Fruit fly (Drosophila melanogaster) whole organism, pupa: ENCODE data around the gene CG12502.

Experiments
- CG10348 ChIP-seq: fragments of 200-800 bp; sonication (Bioruptor generic); IDR thresholded peaks from 2 replicates; pipeline ENCODE4 v1.3.6; 2022; ENCODE audit warnings: missing biosample characterization, missing genetic modification characterization
- CG12605 ChIP-seq: fragments of 200-800 bp; sonication (Bioruptor generic); IDR thresholded peaks from 2 replicates; pipeline ENCODE4 v1.3.6; 2022; ENCODE audit warnings: missing biosample characterization, missing genetic modification characterization
- CG13204 ChIP-seq: fragments of 200-800 bp; sonication (Bioruptor generic); optimal IDR thresholded peaks from 2 replicates; lab custom pipeline; 2018; ENCODE audit warnings: missing biosample characterization, mild to moderate bottlenecking, missing genetic modification characterization, moderate library complexity
- CG14655 ChIP-seq: fragments of 200-800 bp; sonication (Bioruptor generic); optimal IDR thresholded peaks from 3 replicates; lab custom pipeline; 2017; ENCODE audit warnings: mild to moderate bottlenecking, missing biosample characterization, missing genetic modification reagents, missing genetic modification characterization
- CG15710 ChIP-seq: fragments of 200-800 bp; sonication (Bioruptor generic); optimal IDR thresholded peaks from 2 replicates; lab custom pipeline; 2018; ENCODE audit warnings: missing biosample characterization, mild to moderate bottlenecking, missing genetic modification characterization, moderate library complexity
- CG17806 ChIP-seq: fragments of 200-800 bp; sonication (Bioruptor generic); optimal IDR thresholded peaks from 2 replicates; lab custom pipeline; 2018; ENCODE audit warnings: missing biosample characterization, mild to moderate bottlenecking, missing genetic modification characterization, moderate library complexity
- CG32121 ChIP-seq: fragments of 200-800 bp; sonication (Bioruptor generic); IDR thresholded peaks from 2 replicates; pipeline ENCODE4 v1.3.6; 2022; ENCODE audit warnings: missing biosample characterization, missing genetic modification characterization
- CG34367 ChIP-seq: fragments of 200-800 bp; sonication (Bioruptor generic); optimal IDR thresholded peaks from 2 replicates; lab custom pipeline; 2018; ENCODE audit warnings: missing biosample characterization, mild to moderate bottlenecking, missing genetic modification characterization
- CG4496 ChIP-seq: fragments of 200-800 bp; sonication (Bioruptor generic); IDR thresholded peaks from 3 replicates; pipeline ENCODE4 v1.3.6; 2022; ENCODE audit warnings: missing biosample characterization, missing genetic modification characterization
- CG8159 ChIP-seq: fragments of 200-800 bp; sonication (Bioruptor generic); optimal IDR thresholded peaks from 3 replicates; lab custom pipeline; 2018; ENCODE audit warnings: missing biosample characterization, mild to moderate bottlenecking, missing genetic modification characterization, moderate library complexity
- CG8301 ChIP-seq: fragments of 200-800 bp; sonication (Bioruptor generic); optimal IDR thresholded peaks from 2 replicates; lab custom pipeline; 2018; ENCODE audit warnings: missing biosample characterization, mild to moderate bottlenecking, missing genetic modification characterization
- CG9948 ChIP-seq: fragments of 200-800 bp; sonication (Bioruptor generic); optimal IDR thresholded peaks from 2 replicates; lab custom pipeline; 2018; ENCODE audit warnings: missing biosample characterization, mild to moderate bottlenecking, missing genetic modification characterization, moderate library complexity
- D1 ChIP-seq: fragments of 200-800 bp; sonication (Bioruptor generic); optimal IDR thresholded peaks from 2 replicates; lab custom pipeline; 2018; ENCODE audit warnings: missing biosample characterization, mild to moderate bottlenecking, missing genetic modification characterization, moderate library complexity
- EcR ChIP-seq: fragments of 200-800 bp; sonication (Bioruptor generic); optimal IDR thresholded peaks from 3 replicates; lab custom pipeline; 2019; ENCODE audit warnings: missing biosample characterization, missing genetic modification characterization, mild to moderate bottlenecking, moderate library complexity, missing genetic modification reagents
- Ets98B ChIP-seq: fragments of 200-800 bp; sonication (Bioruptor generic); IDR thresholded peaks from 2 replicates; pipeline ENCODE4 v1.3.6; 2022; ENCODE audit warnings: missing biosample characterization, missing genetic modification characterization
- Pif1A ChIP-seq: fragments of 200-800 bp; sonication (Bioruptor generic); optimal IDR thresholded peaks from 3 replicates; lab custom pipeline; 2016; ENCODE audit warnings: missing biosample characterization, missing genetic modification characterization
- Pif1B ChIP-seq: fragments of 200-800 bp; sonication (Bioruptor generic); optimal IDR thresholded peaks from 3 replicates; lab custom pipeline; 2016; ENCODE audit warnings: missing biosample characterization, missing genetic modification characterization
- Snoo ChIP-seq: fragments of 200-800 bp; sonication (Bioruptor generic); optimal IDR thresholded peaks from 3 replicates; lab custom pipeline; 2017; ENCODE audit warnings: missing biosample characterization, mild to moderate bottlenecking, missing genetic modification characterization, inconsistent platforms
- fd96Ca ChIP-seq: fragments of 200-800 bp; sonication (Bioruptor generic); IDR thresholded peaks from 3 replicates; pipeline ENCODE4 v1.3.6; 2022; ENCODE audit warnings: missing biosample characterization, missing genetic modification characterization
- gl ChIP-seq: fragments of 200-800 bp; sonication (Bioruptor generic); optimal IDR thresholded peaks from 2 replicates; lab custom pipeline; 2018; ENCODE audit warnings: missing biosample characterization, mild to moderate bottlenecking, missing genetic modification characterization
- rn ChIP-seq: fragments of 200-800 bp; sonication (Bioruptor generic); IDR thresholded peaks from 2 replicates; pipeline ENCODE4 v1.3.6; 2022; ENCODE audit warnings: missing biosample characterization, missing genetic modification characterization

The CG12502 gene

DNA sequence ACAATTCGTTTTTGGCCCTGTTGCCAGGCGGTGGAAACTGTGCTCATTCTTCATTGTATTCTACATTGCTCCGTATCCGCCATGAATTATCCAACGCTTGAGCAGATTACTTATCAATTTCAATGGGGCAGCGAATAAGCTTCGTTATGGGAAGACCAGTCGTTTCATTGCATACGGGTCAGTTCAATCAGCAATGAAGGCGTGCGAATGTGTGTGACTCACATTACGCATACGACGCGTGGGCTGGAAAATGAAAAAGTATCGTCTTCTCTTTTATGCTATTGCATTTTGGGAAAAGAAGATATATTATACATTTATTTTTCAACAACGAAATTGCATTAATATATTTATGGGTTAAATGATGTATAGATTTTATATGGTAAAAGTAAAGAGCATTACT is 19.8 kb downstream of the CG12502 start:
- TF ChIP-seq Ets98B (GFP tag; lab: Robert Waterston, UW) (no peak), Pif1B (GFP tag; lab: Kevin White, UChicago) (no peak), EcR (no peak), CG8159 (tag; lab: Kevin White, UChicago) (no peak), Pif1A (GFP tag; lab: Kevin White, UChicago) (no peak), fd96Ca (GFP tag; lab: Robert Waterston, UW) (no peak), CG14655 (no peak), CG34367 (tag; lab: Kevin White, UChicago) (no peak), gl (tag; lab: Kevin White, UChicago) (no peak), CG17806 (tag; lab: Kevin White, UChicago) (no peak), CG10348 (GFP tag; lab: Robert Waterston, UW) (no peak), CG8301 (tag; lab: Kevin White, UChicago) (no peak), CG15710 (no peak), CG13204 (GFP tag; lab: Kevin White, UChicago) (no peak)

DNA sequence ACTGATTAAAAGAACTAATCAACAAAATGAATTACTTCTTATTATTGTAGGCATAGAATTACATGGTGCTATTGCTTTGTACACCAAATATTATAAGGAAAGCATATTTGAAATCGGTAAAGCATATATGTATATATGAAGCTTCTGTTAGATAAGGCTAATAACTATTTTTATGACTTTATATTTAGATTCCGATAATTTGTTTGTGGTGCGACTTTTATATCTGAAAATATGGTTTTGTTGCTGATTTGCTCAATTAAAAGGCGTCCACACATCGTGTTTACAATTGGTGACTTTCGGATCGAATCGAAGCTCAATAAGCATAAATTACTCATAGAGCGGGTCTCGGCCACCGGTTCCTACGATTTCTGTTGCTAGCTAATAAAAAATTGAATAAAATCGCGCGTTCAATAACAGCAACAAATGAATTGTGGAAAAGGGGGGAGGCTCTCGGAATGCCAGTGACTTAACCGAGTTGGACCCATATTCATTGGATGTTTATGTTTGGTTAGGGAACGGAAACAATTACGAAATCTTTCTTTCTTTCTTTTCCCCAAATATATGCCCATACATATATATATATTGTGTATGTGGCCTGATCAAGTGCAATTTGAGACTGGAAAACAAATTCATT is 20.5 kb downstream of the CG12502 start:
- no peak for TF ChIP-seq CG4496

DNA sequence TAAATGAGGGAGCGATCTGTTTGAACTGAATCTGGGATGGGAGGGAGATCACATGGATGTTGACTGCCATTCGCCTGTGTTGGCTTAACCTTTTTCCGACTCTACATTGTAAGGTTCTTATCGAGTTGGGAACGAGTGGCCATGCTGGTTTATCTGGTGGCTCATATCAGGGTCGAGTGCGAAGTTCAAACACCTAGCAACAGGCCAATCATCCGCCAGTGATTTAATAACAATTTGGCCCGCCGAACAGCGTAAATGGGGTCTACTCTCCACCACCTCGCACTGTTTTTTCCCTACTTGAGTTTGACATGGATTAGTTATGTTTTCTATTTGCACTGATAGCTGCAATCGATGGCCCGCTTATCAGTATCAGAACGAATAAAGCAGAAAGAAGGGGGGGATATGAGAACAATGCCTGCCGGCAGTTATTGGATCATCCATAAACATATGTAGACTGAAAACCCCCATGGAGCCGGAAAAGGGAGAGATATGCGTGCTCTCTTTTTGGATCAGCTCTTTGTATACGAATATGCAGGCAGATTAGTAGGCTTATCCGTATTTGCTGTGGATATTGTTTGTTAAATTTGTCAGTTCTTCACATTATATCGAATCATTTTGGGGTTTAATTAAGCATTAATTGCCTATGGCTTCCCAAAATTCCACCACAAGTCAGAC is 22.4 kb downstream of the CG12502 start:
- TF ChIP-seq fd96Ca (GFP tag; lab: Robert Waterston, UW) (no peak), CG8159 (tag; lab: Kevin White, UChicago) (no peak), EcR (peak; percentile 55)

DNA sequence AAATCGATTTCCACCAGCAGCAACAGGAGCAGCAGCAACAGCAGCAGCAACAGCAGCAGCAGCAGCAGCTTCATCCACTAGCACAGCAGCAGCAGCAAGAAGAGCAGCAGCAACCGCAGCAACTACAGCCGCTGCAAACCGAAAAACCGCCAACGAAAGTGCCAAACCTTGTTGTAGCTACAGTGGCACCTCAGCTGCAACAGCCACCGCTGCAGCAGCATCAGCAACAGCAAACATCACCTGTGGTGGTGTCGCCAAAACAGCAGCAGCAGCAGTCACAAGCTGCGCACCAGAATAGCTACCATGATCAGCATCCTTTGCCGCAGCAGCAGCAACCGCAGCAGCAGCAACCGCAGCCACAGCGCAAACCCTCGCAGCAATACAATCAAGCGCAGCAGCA is 23.2 kb downstream of the CG12502 start:
- TF ChIP-seq CG32121 (GFP tag; lab: Robert Waterston, UW) (no peak), EcR (no peak), CG4496 (no peak), Ets98B (GFP tag; lab: Robert Waterston, UW) (no peak), rn (GFP tag; lab: Robert Waterston, UW) (no peak), Pif1A (GFP tag; lab: Kevin White, UChicago) (no peak), CG34367 (tag; lab: Kevin White, UChicago) (no peak), Snoo (no peak), D1 (tag; lab: Kevin White, UChicago) (no peak), CG15710 (no peak), CG10348 (GFP tag; lab: Robert Waterston, UW) (no peak), CG14655 (no peak)

DNA sequence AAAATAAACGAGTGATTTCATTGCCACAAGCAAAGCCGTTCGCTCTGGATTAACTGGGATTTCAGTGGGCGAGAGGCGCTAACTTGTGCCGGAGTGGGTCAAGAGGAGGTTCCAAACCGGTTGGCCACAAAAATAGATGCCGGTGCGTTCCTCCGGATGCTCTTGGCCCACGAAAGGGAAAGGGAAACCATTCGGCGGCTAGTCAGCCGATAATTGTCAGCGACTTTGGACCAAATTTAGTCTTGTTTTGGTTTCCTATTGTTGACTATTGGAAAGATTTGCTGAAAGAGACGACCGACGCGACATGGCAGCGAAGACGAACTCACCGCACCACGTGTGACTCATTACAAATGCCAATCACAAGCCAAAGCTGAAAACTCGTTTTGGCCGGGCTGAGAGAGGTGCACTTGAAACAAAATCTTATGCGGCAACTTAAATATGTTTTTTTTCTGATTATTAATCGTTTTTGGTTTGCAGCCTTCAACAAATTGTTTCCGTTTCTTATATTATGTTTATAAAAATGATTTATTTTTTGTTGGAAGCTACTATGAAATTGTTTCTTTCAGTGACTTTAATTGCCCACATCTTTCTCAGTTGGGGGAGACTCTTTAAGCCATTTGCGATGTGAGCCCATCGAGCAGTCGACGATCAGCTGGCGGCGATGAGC is 30.3 kb downstream of the CG12502 start, which contains the start of gene CG34056:
TSS of gene CG34056 (plus strand) at position 638 of the 667 bp plus-strand sequence.
- peak; percentile 46 for TF ChIP-seq EcR
- TF ChIP-seq rn (GFP tag; lab: Robert Waterston, UW): peak; percentile 96
- peak; percentile 97 for TF ChIP-seq Pif1A (GFP tag; lab: Kevin White, UChicago)
- TF ChIP-seq CG4496: peak; percentile 99
- peak; percentile 97 for TF ChIP-seq Snoo
- peak; percentile 98 for TF ChIP-seq CG12605 (GFP tag; lab: Robert Waterston, UW)
- TF ChIP-seq CG14655: peak; percentile 97
- peak; percentile 97 for TF ChIP-seq CG9948 (tag; lab: Kevin White, UChicago)
- TF ChIP-seq CG15710: peak; percentile 97
- peak; percentile 98 for TF ChIP-seq Ets98B (GFP tag; lab: Robert Waterston, UW)
- TF ChIP-seq fd96Ca (GFP tag; lab: Robert Waterston, UW): peak; percentile 96
- peak; percentile 98 for TF ChIP-seq CG32121 (GFP tag; lab: Robert Waterston, UW)
- peak; percentile 94 for TF ChIP-seq CG34367 (tag; lab: Kevin White, UChicago)
- TF ChIP-seq D1 (tag; lab: Kevin White, UChicago): peak; percentile 92
- peak; percentile 98 for TF ChIP-seq CG17806 (tag; lab: Kevin White, UChicago)
- peak; percentile 98 for TF ChIP-seq Pif1B (GFP tag; lab: Kevin White, UChicago)
- peak; percentile 91 for TF ChIP-seq gl (tag; lab: Kevin White, UChicago)
- peak; percentile 64 for TF ChIP-seq CG10348 (GFP tag; lab: Robert Waterston, UW)
- TF ChIP-seq CG8159 (tag; lab: Kevin White, UChicago): peak; percentile 98
- peak; percentile 85 for TF ChIP-seq CG13204 (GFP tag; lab: Kevin White, UChicago)
- peak; percentile 97 for TF ChIP-seq CG8301 (tag; lab: Kevin White, UChicago)

DNA sequence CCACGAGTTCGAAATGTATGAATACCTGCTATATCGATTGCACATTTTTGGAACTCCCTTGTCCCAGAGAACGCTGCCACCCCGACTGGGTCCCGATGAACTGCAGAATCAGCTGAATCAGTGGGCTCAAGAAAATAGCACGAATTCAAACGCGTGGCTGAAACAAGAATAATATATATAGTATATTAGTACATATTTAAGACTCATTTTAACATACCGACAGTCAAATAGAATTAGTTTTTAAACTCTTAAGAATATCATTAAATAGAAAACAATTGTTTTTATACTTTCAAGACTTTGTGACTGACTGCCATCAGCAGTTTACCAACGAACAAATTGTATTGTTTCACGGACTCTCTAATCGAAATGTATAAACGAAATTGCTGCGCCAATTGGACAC is 31.9 kb downstream of the CG12502 start, which contains the start of gene CG34057:
TSS of gene CG34057 (plus strand) at position 301 of the 400 bp plus-strand sequence.
- TF ChIP-seq Pif1B (GFP tag; lab: Kevin White, UChicago) (no peak), CG9948 (tag; lab: Kevin White, UChicago) (no peak), CG8301 (tag; lab: Kevin White, UChicago) (no peak), CG10348 (GFP tag; lab: Robert Waterston, UW) (no peak), CG15710 (no peak), Snoo (no peak), Ets98B (GFP tag; lab: Robert Waterston, UW) (no peak), rn (GFP tag; lab: Robert Waterston, UW) (no peak), gl (tag; lab: Kevin White, UChicago) (no peak)
